Fruit fly (Drosophila melanogaster): ENCODE data around the gene DopEcR.

The DopEcR gene

DNA sequence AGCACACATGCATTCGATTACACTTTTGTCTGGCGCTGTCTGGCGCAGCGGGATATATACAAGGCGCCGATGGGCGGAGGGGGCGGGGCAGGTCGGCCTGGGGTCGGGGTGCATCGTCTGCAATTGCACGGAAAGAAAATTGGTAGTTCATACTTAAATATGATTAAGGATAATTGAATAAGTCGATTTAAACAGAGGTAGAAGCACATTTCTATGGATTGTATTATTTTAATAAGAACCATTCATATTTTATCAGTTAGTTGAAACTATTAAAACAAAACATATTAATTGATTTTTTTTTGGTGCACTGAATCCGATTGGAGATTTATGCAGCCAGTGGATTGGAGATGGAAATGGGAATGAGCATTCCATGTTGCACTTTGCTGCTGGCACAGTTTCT, 19.7 kb upstream of the DopEcR start:
- TF ChIP-seq CG3919 (GFP tag; optimal IDR thresholded peaks at IDR 0.05) (peak; percentile 12), CG6163 (GFP tag; IDR thresholded peaks at IDR 0.05) (no peak), CG8632 (GFP tag; optimal IDR thresholded peaks at IDR 0.05) (no peak), cyc (GFP tag; optimal IDR thresholded peaks at IDR 0.05) (peak; percentile 1), CG1621 (tag; optimal IDR thresholded peaks at IDR 0.05) (no peak), OdsH (GFP tag; optimal IDR thresholded peaks at IDR 0.05) (peak; percentile 15), Ets21C (GFP tag; optimal IDR thresholded peaks at IDR 0.05) (no peak), CG11294 (GFP tag; IDR thresholded peaks at IDR 0.05) (no peak), eg (GFP tag; IDR thresholded peaks at IDR 0.05) (no peak), Hr39 (GFP tag; optimal IDR thresholded peaks at IDR 0.05) (no peak), Hr38 (GFP tag; optimal IDR thresholded peaks at IDR 0.05) (no peak), Gug (GFP tag; IDR thresholded peaks at IDR 0.05) (no peak), CG4318 (GFP tag; optimal IDR thresholded peaks at IDR 0.05) (no peak), topi (GFP tag; optimal IDR thresholded peaks at IDR 0.05) (peak; percentile 7), CG3032 (tag; optimal IDR thresholded peaks at IDR 0.05) (no peak), esn (GFP tag; optimal IDR thresholded peaks at IDR 0.05) (peak; percentile 13), acj6 (GFP tag; optimal IDR thresholded peaks at IDR 0.05) (peak; percentile 16), Smox (GFP tag; optimal IDR thresholded peaks at IDR 0.05) (peak; percentile 4), Met (GFP tag; optimal IDR thresholded peaks at IDR 0.05) (peak; percentile 2), Hr4 (GFP tag; optimal IDR thresholded peaks at IDR 0.05) (no peak), CG8319 (GFP tag; optimal IDR thresholded peaks at IDR 0.05) (peak; percentile 11), CG6792 (GFP tag; optimal IDR thresholded peaks at IDR 0.05) (peak; percentile 26), dsx (GFP tag; optimal IDR thresholded peaks at IDR 0.05; ENCODE audit: poor library complexity, severe bottlenecking) (no peak), CG8119 (GFP tag; IDR thresholded peaks at IDR 0.05) (0 out of 3 replicates have a peak, but pooled peaks have one; percentile 18), CG6854 (GFP tag; optimal IDR thresholded peaks at IDR 0.05) (no peak), Sox102F (GFP tag; optimal IDR thresholded peaks at IDR 0.05) (no peak), svp (GFP tag) (peak; percentile 62), Eip78C (GFP tag) (peak; percentile 53), CG32006 (GFP tag; optimal IDR thresholded peaks at IDR 0.05) (peak; percentile 14), Blimp-1 (GFP tag; optimal IDR thresholded peaks at IDR 0.05) (no peak)

- TF ChIP-seq CG8119 (GFP tag; IDR thresholded peaks at IDR 0.05) (no peak), dac (GFP tag; optimal IDR thresholded peaks at IDR 0.05) (no peak), ss (GFP tag; optimal IDR thresholded peaks at IDR 0.05) (no peak), CG6808 (GFP tag; optimal IDR thresholded peaks at IDR 0.05) (no peak), Sox15 (GFP tag; optimal IDR thresholded peaks at IDR 0.05) (no peak), Gug (GFP tag; IDR thresholded peaks at IDR 0.05) (peak; percentile 37; the same call in 1 of the 2 replicates), CG32006 (GFP tag; optimal IDR thresholded peaks at IDR 0.05) (peak; percentile 70), CG11762 (GFP tag; optimal IDR thresholded peaks at IDR 0.05; ENCODE audit: insufficient read depth) (no peak), esn (GFP tag; optimal IDR thresholded peaks at IDR 0.05) (peak; percentile 1), fd59A (GFP tag; optimal IDR thresholded peaks at IDR 0.05) (no peak), Eip78C (GFP tag) (peak; percentile 80), vri (GFP tag; optimal IDR thresholded peaks at IDR 0.05) (no peak), Smox (GFP tag; optimal IDR thresholded peaks at IDR 0.05) (no peak), Ets96B (tag; optimal IDR thresholded peaks at IDR 0.05) (no peak), CG4318 (GFP tag; optimal IDR thresholded peaks at IDR 0.05) (peak; percentile 8), CG31627 (GFP tag; optimal IDR thresholded peaks at IDR 0.05) (peak; percentile 28), svp (GFP tag) (peak; percentile 51), Eip75B (GFP tag; optimal IDR thresholded peaks at IDR 0.05) (peak; percentile 31), CG3032 (tag; optimal IDR thresholded peaks at IDR 0.05) (no peak), salr (GFP tag; optimal IDR thresholded peaks at IDR 0.05) (peak in 1 of 2 experiments; percentile 59), Eip93F (GFP tag; optimal IDR thresholded peaks at IDR 0.05) (no peak), CG6854 (GFP tag; optimal IDR thresholded peaks at IDR 0.05) (no peak), CG9139 (GFP tag; optimal IDR thresholded peaks at IDR 0.05) (no peak), Sox14 (GFP tag; optimal IDR thresholded peaks at IDR 0.05) (peak; percentile 46), pdm3 (GFP tag; optimal IDR thresholded peaks at IDR 0.05) (peak; percentile 34), CG8632 (GFP tag; optimal IDR thresholded peaks at IDR 0.05) (peak; percentile 12), CG1621 (tag; optimal IDR thresholded peaks at IDR 0.05) (no peak), CG34406 (GFP tag; optimal IDR thresholded peaks at IDR 0.05) (no peak), CG6163 (GFP tag; IDR thresholded peaks at IDR 0.05) (peak; percentile 77; the same call in 2 of the 3 replicates), spab (GFP tag; optimal IDR thresholded peaks at IDR 0.05) (no peak), fd85E (GFP tag; optimal IDR thresholded peaks at IDR 0.05) (no peak), eg (GFP tag; IDR thresholded peaks at IDR 0.05) (no peak), CG7368 (GFP tag; optimal IDR thresholded peaks at IDR 0.05) (no peak), acj6 (GFP tag; optimal IDR thresholded peaks at IDR 0.05) (peak; percentile 28), CG11294 (GFP tag; IDR thresholded peaks at IDR 0.05) (no peak)
These were observed 17.7 kb upstream of the DopEcR start for dm6 chr3L:4397874-4398273.

All from whole organism, prepupa.